Worm (Caenorhabditis elegans): Measurements from ENCODE around the gene F08B12.4.
"Not testable (repeated sequence)": the region's sequence is repeated elsewhere in the genome, so short reads cannot be mapped to it uniquely, and the experiment has no call there.

F08B12.4 gene

ce11 chrX:11446535-11446934, 39.0 kb upstream of the F08B12.4 start, which contains the start of gene igeg-2:
Gene igeg-2 (minus strand): TSS chrX:11446635.
- TF ChIP-seq F57C9.4 (tag; optimal IDR thresholded peaks at IDR 0.05) (no peak), pha-4 (tag; optimal IDR thresholded peaks at IDR 0.05) (no peak), aptf-2 (GFP tag; conservative IDR thresholded peaks at IDR 0.05) (no peak), ztf-28 (GFP tag; IDR thresholded peaks at IDR 0.05) (no peak), cebp-1 (GFP tag; IDR thresholded peaks at IDR 0.05) (no peak), cebp-1 (tag; optimal IDR thresholded peaks at IDR 0.05) (no peak), Y79H2A.3 (GFP tag; conservative IDR thresholded peaks at IDR 0.05) (no peak), mes-4 (tag; optimal IDR thresholded peaks at IDR 0.05) (no peak), egl-18 (GFP tag; IDR thresholded peaks at IDR 0.05) (no peak), attf-5 (GFP tag; optimal IDR thresholded peaks at IDR 0.05) (no peak), nfya-1 (tag; optimal IDR thresholded peaks at IDR 0.05; ENCODE audit: borderline replicate concordance, insufficient read depth) (no peak)

- TF ChIP-seq lag-1 (GFP tag; IDR thresholded peaks at IDR 0.05) (0 out of 2 replicates have a peak, but pooled peaks have one; percentile 52), madf-3 (GFP tag; IDR thresholded peaks at IDR 0.05) (peak; percentile 80; the same call in 1 of the 2 replicates)
Measured at ce11 chrX:11443335-11443734, 35.8 kb upstream of the F08B12.4 start.

ce11 chrX:11439740-11440139, 32.2 kb upstream of the F08B12.4 start, which contains the start of gene F46C3.7:
Gene F46C3.7 (plus strand): TSS chrX:11440040.
- TF ChIP-seq Y53F4B.3, F37B4.10, bed-2 (GFP tag; IDR thresholded peaks at IDR 0.05): not testable (repeated sequence)

DNA sequence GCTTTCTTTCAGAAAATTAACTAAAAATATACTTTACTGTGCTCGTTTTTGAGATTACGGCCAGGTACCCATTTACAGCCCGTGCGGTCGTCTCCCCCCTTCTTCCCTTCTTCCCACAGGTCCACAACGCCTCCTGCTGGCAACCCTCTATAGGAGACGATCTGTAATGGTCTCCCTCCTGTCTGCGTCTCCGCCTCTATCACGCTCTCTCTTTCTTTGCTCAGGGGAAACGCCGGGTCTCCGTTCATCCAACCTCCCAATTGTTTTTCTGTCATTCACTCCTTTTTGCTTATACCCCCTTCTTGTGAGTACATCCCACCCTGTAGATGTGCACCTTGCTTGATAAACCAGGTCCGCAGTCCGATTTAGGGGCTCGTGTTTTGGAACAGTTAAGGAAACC, 31.5 kb upstream of the F08B12.4 start:
- TF ChIP-seq hmg-1.2 (GFP tag; IDR thresholded peaks at IDR 0.05) (peak; percentile 67), aptf-2 (GFP tag; conservative IDR thresholded peaks at IDR 0.05) (peak; percentile 93), aptf-3 (GFP tag; IDR thresholded peaks at IDR 0.05) (peak; percentile 83; the same call in 1 of the 2 replicates)

ce11 chrX:11437716-11438115, 30.2 kb upstream of the F08B12.4 start:
- TF ChIP-seq ztf-3 (GFP tag; optimal IDR thresholded peaks at IDR 0.05) (no peak), K12H6.12 (tag; optimal IDR thresholded peaks at IDR 0.05) (no peak), madf-6 (GFP tag; IDR thresholded peaks at IDR 0.05) (peak; percentile 59), hlh-12 (tag; optimal IDR thresholded peaks at IDR 0.05) (no peak), attf-3 (GFP tag; conservative IDR thresholded peaks at IDR 0.05) (no peak), F23B12.7 (tag; optimal IDR thresholded peaks at IDR 0.05; ENCODE audit: insufficient read depth) (no peak), bed-2 (GFP tag; IDR thresholded peaks at IDR 0.05) (no peak), ztf-28 (GFP tag; IDR thresholded peaks at IDR 0.05) (no peak), lin-54 (GFP tag; optimal IDR thresholded peaks at IDR 0.05) (no peak), xnd-1 (tag; optimal IDR thresholded peaks at IDR 0.05) (no peak), efl-1 (GFP tag; optimal IDR thresholded peaks at IDR 0.05) (peak; percentile 12), B0019.2 (GFP tag; conservative IDR thresholded peaks at IDR 0.05) (no peak), aptf-2 (GFP tag; conservative IDR thresholded peaks at IDR 0.05) (peak; percentile 92), F10E7.11 (tag; optimal IDR thresholded peaks at IDR 0.05) (no peak), attf-6 (GFP tag; IDR thresholded peaks at IDR 0.05) (no peak), nfyb-1 (GFP tag; IDR thresholded peaks at IDR 0.05) (no peak), lsy-27 (tag; optimal IDR thresholded peaks at IDR 0.05; ENCODE audit: borderline replicate concordance, insufficient read depth) (no peak), fkh-3 (tag; optimal IDR thresholded peaks at IDR 0.05) (no peak)

Measured in whole organism, young adult.